Worm (Caenorhabditis elegans) whole organism, L4/young adult: Measurements from ENCODE around the gene clec-124.
"Not testable (repeated sequence)": the region's sequence is repeated elsewhere in the genome, so short reads cannot be mapped to it uniquely, and the experiment has no call there.

Experiments used
- W03F9.2 ChIP-seq: fragments of 150-350 bp; optimal IDR thresholded peaks from 2 replicates; lab custom pipeline; 2014; ENCODE audit warnings: missing biosample characterization, missing genetic modification characterization
- dao-5 ChIP-seq: sonication (generic microtip); optimal IDR thresholded peaks from 2 replicates; lab custom pipeline; 2016; ENCODE audit warnings: missing genotype, missing genetic modification characterization, moderate library complexity, missing compliant biosample characterization
- him-1 ChIP-seq: sonication (generic microtip); optimal IDR thresholded peaks from 2 replicates; lab custom pipeline; 2016; ENCODE audit warnings: missing genotype, missing genetic modification reagents, missing genetic modification characterization, missing compliant biosample characterization

The clec-124 gene

ce11 chrII:3251782-3252181 is 2.3 kb downstream of the clec-124 start:
- TF ChIP-seq dao-5 (tag; lab: Kevin White, UChicago) (no peak), W03F9.2 (tag; lab: Kevin White, UChicago) (no peak), him-1 (tag; lab: Kevin White, UChicago) (no peak)

- TF ChIP-seq dao-5 (tag; lab: Kevin White, UChicago) (no peak), W03F9.2 (tag; lab: Kevin White, UChicago) (no peak), him-1 (tag; lab: Kevin White, UChicago) (no peak)
These were observed 9.7 kb downstream of the clec-124 start, which contains the start of gene gcy-19 for ce11 chrII:3259254-3259653. gcy-19 (minus strand) TSS chrII:3259354.

- TF ChIP-seq W03F9.2 (tag; lab: Kevin White, UChicago), result no peak
- no peak for TF ChIP-seq him-1 (tag; lab: Kevin White, UChicago)
- TF ChIP-seq dao-5 (tag; lab: Kevin White, UChicago), result no peak
These were observed 13.0 kb downstream of the clec-124 start, which contains the start of gene F02E11.2 for ce11 chrII:3262504-3262903. F02E11.2 (plus strand) TSS chrII:3262804.

ce11 chrII:3264704-3265103 is 15.2 kb downstream of the clec-124 start:
- TF ChIP-seq him-1 (tag; lab: Kevin White, UChicago) (no peak), W03F9.2 (tag; lab: Kevin White, UChicago) (no peak), dao-5 (tag; lab: Kevin White, UChicago) (no peak)

- TF ChIP-seq W03F9.2 (tag; lab: Kevin White, UChicago) (no peak), dao-5 (tag; lab: Kevin White, UChicago) (no peak), him-1 (tag; lab: Kevin White, UChicago) (no peak)
These were observed 17.9 kb downstream of the clec-124 start, which contains the start of gene F02E11.7 for ce11 chrII:3267365-3267764. F02E11.7 (plus strand) TSS chrII:3267665.

ce11 chrII:3267815-3268214 is 18.3 kb downstream of the clec-124 start:
- TF ChIP-seq W03F9.2 (tag; lab: Kevin White, UChicago) (no peak), him-1 (tag; lab: Kevin White, UChicago) (no peak), dao-5 (tag; lab: Kevin White, UChicago) (no peak)

- TF ChIP-seq him-1 (tag; lab: Kevin White, UChicago) (no peak), dao-5 (tag; lab: Kevin White, UChicago) (no peak), W03F9.2 (tag; lab: Kevin White, UChicago) (no peak)
These were observed 21.1 kb downstream of the clec-124 start for ce11 chrII:3270598-3270997.

ce11 chrII:3274923-3275322 is 25.4 kb downstream of the clec-124 start, which contains the start of gene F02E11.3:
F02E11.3 (minus strand) TSS chrII:3275023.
- TF ChIP-seq him-1 (tag; lab: Kevin White, UChicago), result no peak
- no peak for TF ChIP-seq W03F9.2 (tag; lab: Kevin White, UChicago)
- no peak for TF ChIP-seq dao-5 (tag; lab: Kevin White, UChicago)

ce11 chrII:3277686-3278085 is 28.2 kb downstream of the clec-124 start, which contains the start of gene F02E11.4:
F02E11.4 (minus strand) TSS chrII:3277786.
- no peak for TF ChIP-seq dao-5 (tag; lab: Kevin White, UChicago)
- no peak for TF ChIP-seq him-1 (tag; lab: Kevin White, UChicago)
- TF ChIP-seq W03F9.2 (tag; lab: Kevin White, UChicago), result no peak

ce11 chrII:3278634-3279033 is 29.1 kb downstream of the clec-124 start, which contains the start of gene wht-4:
wht-4 (plus strand) TSS chrII:3278934.
- TF ChIP-seq W03F9.2 (tag; lab: Kevin White, UChicago), result no peak

- no peak for TF ChIP-seq W03F9.2 (tag; lab: Kevin White, UChicago)
- TF ChIP-seq dao-5 (tag; lab: Kevin White, UChicago), result no peak
- no peak for TF ChIP-seq him-1 (tag; lab: Kevin White, UChicago)
These were observed 32.8 kb downstream of the clec-124 start, which contains the start of gene nep-13 for ce11 chrII:3282353-3282752. nep-13 (plus strand) TSS chrII:3282653.

ce11 chrII:3284558-3284957 is 35.1 kb downstream of the clec-124 start, which contains the start of gene scl-15:
scl-15 (minus strand) TSS chrII:3284658.
- no peak for TF ChIP-seq dao-5 (tag; lab: Kevin White, UChicago)
- TF ChIP-seq him-1 (tag; lab: Kevin White, UChicago), result no peak
- TF ChIP-seq W03F9.2 (tag; lab: Kevin White, UChicago), result no peak

- no peak for TF ChIP-seq him-1 (tag; lab: Kevin White, UChicago)
- TF ChIP-seq dao-5 (tag; lab: Kevin White, UChicago), result no peak
- TF ChIP-seq W03F9.2 (tag; lab: Kevin White, UChicago), result no peak
These were observed 37.6 kb downstream of the clec-124 start, which contains the start of gene sri-63 for ce11 chrII:3287073-3287472. sri-63 (plus strand) TSS chrII:3287373.

ce11 chrII:3290544-3290943 is 41.0 kb downstream of the clec-124 start, which contains the start of gene F39E9.14:
F39E9.14 (minus strand) TSS chrII:3290644.
- TF ChIP-seq dao-5, him-1, W03F9.2 (tag; lab: Kevin White, UChicago): not testable (repeated sequence)
